Worm (Caenorhabditis elegans): ENCODE results near the gene slc-25A29.

Gene slc-25A29

DNA sequence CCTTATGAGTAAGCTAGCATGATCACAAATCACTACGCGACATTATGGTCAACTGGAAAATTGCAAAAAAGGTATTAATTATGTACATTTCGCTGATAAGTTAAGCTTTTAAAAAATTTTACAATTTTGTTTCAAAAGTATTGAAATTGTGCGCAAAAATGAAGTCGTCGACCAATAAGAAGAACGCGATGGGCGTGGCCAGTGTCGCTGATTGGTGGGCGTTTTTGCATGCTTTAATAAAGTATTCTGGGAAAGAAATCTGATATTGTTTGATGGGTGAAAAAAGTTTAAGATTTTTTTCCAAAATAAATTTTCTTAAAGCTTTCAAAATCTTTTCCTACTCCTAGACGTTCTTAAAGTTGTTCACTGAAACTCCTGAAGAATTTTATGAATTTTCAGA is 20.3 kb upstream of the slc-25A29 start:
- TF ChIP-seq ztf-23 (GFP tag; IDR thresholded peaks at IDR 0.05) (no peak), T22C8.4 (GFP tag; IDR thresholded peaks at IDR 0.05) (no peak), ref-1 (GFP tag; conservative IDR thresholded peaks at IDR 0.05) (no peak), cog-1 (tag; optimal IDR thresholded peaks at IDR 0.05) (no peak), flt-1 (GFP tag; IDR thresholded peaks at IDR 0.05) (no peak), ztf-29 (GFP tag; IDR thresholded peaks at IDR 0.05) (no peak), tab-1 (GFP tag; IDR thresholded peaks at IDR 0.05) (no peak), klf-2 (GFP tag; conservative IDR thresholded peaks at IDR 0.05) (no peak), med-1 (GFP tag; optimal IDR thresholded peaks at IDR 0.05; ENCODE audit: insufficient read depth) (no peak)

DNA sequence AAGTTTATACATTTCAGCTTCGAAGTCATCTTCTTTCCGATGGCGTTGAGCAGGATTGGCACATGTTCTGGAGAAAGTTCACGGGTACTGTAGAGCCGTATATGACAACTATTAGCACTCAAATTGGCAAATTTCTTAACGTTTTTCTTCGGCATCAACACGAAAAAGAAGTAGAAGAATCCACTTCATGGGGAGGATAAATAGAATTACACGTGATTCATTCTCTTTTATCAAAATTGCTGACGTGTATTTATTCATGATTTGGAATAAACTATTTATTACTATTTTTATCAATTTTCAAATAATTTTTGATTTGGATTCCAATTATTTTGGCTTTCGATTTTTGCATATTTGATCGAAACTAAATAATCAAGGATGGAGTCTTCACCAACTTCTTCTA is 7.8 kb upstream of the slc-25A29 start, which contains the start of gene C47E8.1:
Gene C47E8.1, plus strand, starts transcription at position 301 of the 400 bp plus-strand sequence.
- TF ChIP-seq ztf-29 (GFP tag; IDR thresholded peaks at IDR 0.05) (no peak), klf-2 (GFP tag; conservative IDR thresholded peaks at IDR 0.05) (no peak), T22C8.4 (GFP tag; IDR thresholded peaks at IDR 0.05) (no peak), ref-1 (GFP tag; conservative IDR thresholded peaks at IDR 0.05) (no peak), flt-1 (GFP tag; IDR thresholded peaks at IDR 0.05) (no peak), tab-1 (GFP tag; IDR thresholded peaks at IDR 0.05) (no peak), cog-1 (tag; optimal IDR thresholded peaks at IDR 0.05) (no peak), ztf-23 (GFP tag; IDR thresholded peaks at IDR 0.05) (no peak), med-1 (GFP tag; optimal IDR thresholded peaks at IDR 0.05; ENCODE audit: insufficient read depth) (no peak)

DNA sequence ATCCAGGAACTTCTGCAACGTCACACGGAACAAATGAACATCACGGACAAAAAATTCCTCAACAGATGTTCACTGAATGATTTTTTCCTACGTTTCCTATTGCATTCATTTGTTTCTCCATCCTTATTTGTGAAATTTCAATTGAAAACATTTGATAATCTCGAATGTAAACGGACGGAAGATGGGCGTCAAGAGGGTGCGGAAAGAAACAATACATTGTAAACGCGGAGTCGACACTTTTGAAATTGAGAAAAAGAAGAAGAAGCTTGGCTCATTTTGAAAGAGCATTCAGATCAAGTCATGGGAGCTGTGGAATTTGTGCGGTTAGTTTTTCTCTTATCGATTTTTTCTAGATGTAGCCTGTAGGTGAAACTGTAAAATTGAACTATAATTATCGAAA is 5.0 kb upstream of the slc-25A29 start, which contains the start of gene C47E8.9:
Gene C47E8.9, plus strand, starts transcription at position 301 of the 400 bp plus-strand sequence.
- TF ChIP-seq ztf-29 (GFP tag; IDR thresholded peaks at IDR 0.05) (no peak), cog-1 (tag; optimal IDR thresholded peaks at IDR 0.05) (no peak), T22C8.4 (GFP tag; IDR thresholded peaks at IDR 0.05) (no peak), med-1 (GFP tag; optimal IDR thresholded peaks at IDR 0.05; ENCODE audit: insufficient read depth) (no peak), ztf-23 (GFP tag; IDR thresholded peaks at IDR 0.05) (no peak), klf-2 (GFP tag; conservative IDR thresholded peaks at IDR 0.05) (no peak), flt-1 (GFP tag; IDR thresholded peaks at IDR 0.05) (no peak)

DNA sequence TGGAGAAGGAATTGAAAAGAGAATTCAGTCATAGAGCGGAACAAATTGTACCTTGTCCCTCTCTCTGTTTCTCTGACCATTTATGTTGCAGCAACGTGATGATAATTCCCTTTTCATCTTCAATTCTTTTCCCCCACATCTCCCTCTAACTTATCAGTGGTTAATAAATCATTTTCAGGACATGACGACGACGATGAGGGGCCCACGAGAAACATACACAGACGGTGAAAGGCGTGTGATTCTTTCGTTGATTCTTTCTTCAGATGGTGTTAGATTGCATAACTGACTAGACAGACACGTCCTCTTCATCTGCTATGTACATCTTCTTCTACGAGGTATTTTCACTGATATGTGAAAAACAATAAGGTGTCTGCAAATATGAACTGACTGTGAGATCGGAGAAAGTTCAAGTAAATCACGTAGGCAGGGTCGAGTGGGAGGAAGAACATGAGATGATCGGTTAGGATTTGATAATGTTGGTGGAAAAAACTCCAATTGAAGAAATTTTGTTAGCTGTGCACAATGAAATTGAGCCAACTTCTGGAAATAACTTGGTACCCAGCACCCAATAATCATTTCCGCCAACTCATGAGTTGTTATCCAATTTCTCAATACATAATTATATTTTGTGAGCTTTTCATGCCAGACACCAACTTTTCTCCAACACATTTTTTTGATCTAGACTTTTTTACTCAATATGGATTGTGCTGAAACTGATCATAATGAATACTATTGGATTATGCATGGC is 2.8 kb upstream of the slc-25A29 start, which contains the start of gene srh-17:
Gene srh-17, plus strand, starts transcription at position 698 of the 748 bp plus-strand sequence.
- TF ChIP-seq ztf-29 (GFP tag; IDR thresholded peaks at IDR 0.05), result no peak
- TF ChIP-seq med-1 (GFP tag; optimal IDR thresholded peaks at IDR 0.05; ENCODE audit: insufficient read depth), result no peak
- no peak for TF ChIP-seq klf-2 (GFP tag; conservative IDR thresholded peaks at IDR 0.05)
- TF ChIP-seq ref-1 (GFP tag; conservative IDR thresholded peaks at IDR 0.05), result no peak
- no peak for TF ChIP-seq ztf-23 (GFP tag; IDR thresholded peaks at IDR 0.05)
- TF ChIP-seq flt-1 (GFP tag; IDR thresholded peaks at IDR 0.05), result no peak
- TF ChIP-seq cog-1 (tag; optimal IDR thresholded peaks at IDR 0.05), result no peak
- no peak for TF ChIP-seq tab-1 (GFP tag; IDR thresholded peaks at IDR 0.05)

DNA sequence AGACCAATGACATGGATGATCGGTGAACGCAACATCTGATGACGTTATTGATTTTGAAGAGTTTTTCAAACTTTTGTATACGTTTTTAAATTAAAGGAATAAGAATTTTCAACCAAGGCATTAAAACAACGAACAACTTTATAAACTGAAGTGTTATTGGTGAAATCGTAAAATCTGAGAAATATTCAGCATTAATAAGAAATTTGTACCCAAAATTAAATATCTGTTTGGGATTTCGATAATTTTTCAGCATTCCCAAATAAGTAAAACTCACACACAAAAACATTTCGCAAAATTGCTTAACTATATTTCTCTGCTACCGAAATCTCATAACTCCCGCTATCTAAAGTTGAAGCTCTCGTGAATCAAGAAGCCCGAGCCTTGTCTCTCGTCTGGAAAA is 1.6 kb upstream of the slc-25A29 start:
- TF ChIP-seq flt-1 (GFP tag; IDR thresholded peaks at IDR 0.05), result no peak
- no peak for TF ChIP-seq cog-1 (tag; optimal IDR thresholded peaks at IDR 0.05)
- TF ChIP-seq ref-1 (GFP tag; conservative IDR thresholded peaks at IDR 0.05), result no peak
- no peak for TF ChIP-seq ztf-23 (GFP tag; IDR thresholded peaks at IDR 0.05)
- no peak for TF ChIP-seq klf-2 (GFP tag; conservative IDR thresholded peaks at IDR 0.05)
- no peak for TF ChIP-seq ztf-29 (GFP tag; IDR thresholded peaks at IDR 0.05)
- TF ChIP-seq T22C8.4 (GFP tag; IDR thresholded peaks at IDR 0.05), result no peak
- no peak for TF ChIP-seq med-1 (GFP tag; optimal IDR thresholded peaks at IDR 0.05; ENCODE audit: insufficient read depth)
- TF ChIP-seq tab-1 (GFP tag; IDR thresholded peaks at IDR 0.05), result no peak

DNA sequence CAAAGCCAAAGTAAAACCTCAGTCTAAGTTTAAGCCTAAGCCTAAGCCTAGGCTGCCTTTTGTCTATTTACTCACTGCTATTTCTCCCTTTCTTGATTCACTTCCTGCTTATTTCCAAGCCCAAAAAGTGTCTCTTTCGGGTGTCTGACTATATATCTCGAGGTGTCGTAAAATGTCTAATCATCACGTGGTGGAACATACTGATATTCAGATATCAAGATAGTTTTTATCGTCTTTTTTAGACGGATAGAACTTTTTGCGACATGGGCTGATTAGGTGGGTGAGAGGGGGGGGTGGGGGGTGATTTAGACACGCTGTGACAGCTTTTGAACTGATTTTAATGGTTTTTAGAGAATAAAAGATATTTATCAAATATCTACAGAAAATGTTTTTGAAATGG is 1.0 kb downstream of the slc-25A29 start:
- TF ChIP-seq klf-2 (GFP tag; conservative IDR thresholded peaks at IDR 0.05), result no peak
- no peak for TF ChIP-seq tab-1 (GFP tag; IDR thresholded peaks at IDR 0.05)
- no peak for TF ChIP-seq T22C8.4 (GFP tag; IDR thresholded peaks at IDR 0.05)
- TF ChIP-seq ref-1 (GFP tag; conservative IDR thresholded peaks at IDR 0.05), result no peak
- no peak for TF ChIP-seq ztf-29 (GFP tag; IDR thresholded peaks at IDR 0.05)
- no peak for TF ChIP-seq med-1 (GFP tag; optimal IDR thresholded peaks at IDR 0.05; ENCODE audit: insufficient read depth)
- TF ChIP-seq ztf-23 (GFP tag; IDR thresholded peaks at IDR 0.05), result no peak
- no peak for TF ChIP-seq flt-1 (GFP tag; IDR thresholded peaks at IDR 0.05)
- TF ChIP-seq cog-1 (tag; optimal IDR thresholded peaks at IDR 0.05), result no peak

DNA sequence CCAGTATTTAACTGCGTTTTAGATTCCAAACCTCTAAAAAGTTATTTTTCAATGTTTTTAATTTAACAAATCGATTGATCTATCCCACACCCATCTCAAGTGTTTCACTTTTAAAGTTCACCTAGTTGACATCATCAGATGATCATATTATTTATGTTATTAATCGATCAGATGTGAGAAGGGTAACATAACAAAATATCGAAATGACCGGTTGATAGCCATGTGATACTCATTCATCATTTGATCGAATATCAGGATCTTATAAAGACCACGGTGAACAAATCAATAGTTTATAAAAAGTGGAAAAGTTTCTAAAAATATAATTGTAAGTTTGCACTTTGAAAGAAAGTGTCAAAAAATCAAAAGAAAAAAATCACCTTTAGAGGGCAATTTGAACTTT is 2.3 kb downstream of the slc-25A29 start:
- TF ChIP-seq ref-1 (GFP tag; conservative IDR thresholded peaks at IDR 0.05), result no peak
- TF ChIP-seq ztf-29 (GFP tag; IDR thresholded peaks at IDR 0.05), result no peak
- TF ChIP-seq flt-1 (GFP tag; IDR thresholded peaks at IDR 0.05), result no peak
- TF ChIP-seq T22C8.4 (GFP tag; IDR thresholded peaks at IDR 0.05), result no peak
- TF ChIP-seq klf-2 (GFP tag; conservative IDR thresholded peaks at IDR 0.05), result no peak
- no peak for TF ChIP-seq cog-1 (tag; optimal IDR thresholded peaks at IDR 0.05)
- TF ChIP-seq tab-1 (GFP tag; IDR thresholded peaks at IDR 0.05), result no peak
- TF ChIP-seq med-1 (GFP tag; optimal IDR thresholded peaks at IDR 0.05; ENCODE audit: insufficient read depth), result no peak
- TF ChIP-seq ztf-23 (GFP tag; IDR thresholded peaks at IDR 0.05), result no peak

DNA sequence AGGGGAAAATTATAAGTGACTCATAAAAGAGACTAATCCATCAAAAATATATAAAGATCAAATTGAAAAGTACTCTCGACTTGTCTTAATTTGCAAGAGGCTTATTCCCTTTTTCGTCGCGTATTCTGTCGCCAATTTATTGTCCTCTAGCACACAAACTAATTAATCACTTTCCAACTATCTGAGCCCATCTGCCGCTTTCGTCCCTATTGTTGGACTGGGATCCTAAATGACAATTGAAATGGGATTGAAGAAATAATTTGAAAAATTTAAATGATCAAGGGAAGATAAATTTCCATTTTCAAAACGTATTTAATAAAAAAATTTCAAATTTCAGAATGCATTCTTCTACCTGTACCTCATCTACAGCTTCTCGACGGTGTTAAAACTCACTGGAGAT is 7.3 kb downstream of the slc-25A29 start:
- no peak for TF ChIP-seq cog-1 (tag; optimal IDR thresholded peaks at IDR 0.05)
- TF ChIP-seq tab-1 (GFP tag; IDR thresholded peaks at IDR 0.05), result no peak
- no peak for TF ChIP-seq flt-1 (GFP tag; IDR thresholded peaks at IDR 0.05)
- no peak for TF ChIP-seq ref-1 (GFP tag; conservative IDR thresholded peaks at IDR 0.05)
- TF ChIP-seq med-1 (GFP tag; optimal IDR thresholded peaks at IDR 0.05; ENCODE audit: insufficient read depth), result no peak
- TF ChIP-seq ztf-23 (GFP tag; IDR thresholded peaks at IDR 0.05), result no peak
- no peak for TF ChIP-seq klf-2 (GFP tag; conservative IDR thresholded peaks at IDR 0.05)
- TF ChIP-seq ztf-29 (GFP tag; IDR thresholded peaks at IDR 0.05), result no peak
- no peak for TF ChIP-seq T22C8.4 (GFP tag; IDR thresholded peaks at IDR 0.05)

DNA sequence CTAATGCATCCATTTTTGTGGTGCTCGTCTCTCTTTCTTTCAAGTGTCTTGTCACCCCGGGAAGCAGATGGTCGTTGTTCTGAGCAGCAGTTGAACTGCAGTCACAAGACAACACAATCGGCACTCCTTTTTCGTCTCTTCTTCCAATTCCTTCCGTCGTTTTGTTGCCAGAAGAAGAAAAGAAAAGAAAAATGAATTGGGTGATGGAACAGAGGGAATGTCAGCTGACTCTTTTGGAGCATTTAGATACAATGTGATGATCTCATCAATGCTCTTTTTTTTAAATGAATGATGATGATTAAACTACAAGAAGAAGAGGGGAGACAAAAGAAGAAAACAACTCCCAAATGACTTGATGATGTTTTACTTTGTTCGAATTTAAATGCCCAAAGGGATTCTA is 8.0 kb downstream of the slc-25A29 start:
- TF ChIP-seq ref-1 (GFP tag; conservative IDR thresholded peaks at IDR 0.05) (no peak), ztf-23 (GFP tag; IDR thresholded peaks at IDR 0.05) (no peak), ztf-29 (GFP tag; IDR thresholded peaks at IDR 0.05) (no peak), tab-1 (GFP tag; IDR thresholded peaks at IDR 0.05) (no peak), klf-2 (GFP tag; conservative IDR thresholded peaks at IDR 0.05) (no peak), flt-1 (GFP tag; IDR thresholded peaks at IDR 0.05) (no peak), med-1 (GFP tag; optimal IDR thresholded peaks at IDR 0.05; ENCODE audit: insufficient read depth) (no peak), cog-1 (tag; optimal IDR thresholded peaks at IDR 0.05) (no peak), T22C8.4 (GFP tag; IDR thresholded peaks at IDR 0.05) (no peak)

Measured in whole organism, midembryonic.